Worm (Caenorhabditis elegans): ENCODE measurements around the gene C18H9.5.

C18H9.5 gene

ce11 chrII:6706552-6707091 lies 11.3 kb upstream of the C18H9.5 start:
- no peak for TF ChIP-seq flt-1 (GFP tag; IDR thresholded peaks at IDR 0.05)

ce11 chrII:6705593-6706228 lies 10.3 kb upstream of the C18H9.5 start, which contains the start of gene rpy-1:
Gene rpy-1 (minus strand): TSS chrII:6705643.
- TF ChIP-seq sea-1 (GFP tag; conservative IDR thresholded peaks at IDR 0.05): no peak
- no peak for TF ChIP-seq hnd-1 (tag; optimal IDR thresholded peaks at IDR 0.05)
- TF ChIP-seq F13C5.2 (tag; optimal IDR thresholded peaks at IDR 0.05): no peak
- no peak for TF ChIP-seq ceh-13 (GFP tag; optimal IDR thresholded peaks at IDR 0.05)
- TF ChIP-seq tra-4 (tag; optimal IDR thresholded peaks at IDR 0.05): no peak
- no peak for TF ChIP-seq hmbx-1 (tag; optimal IDR thresholded peaks at IDR 0.05)
- TF ChIP-seq tbx-37 (GFP tag; conservative IDR thresholded peaks at IDR 0.05): no peak
- TF ChIP-seq B0310.2 (tag; optimal IDR thresholded peaks at IDR 0.05): no peak
- TF ChIP-seq ets-7 (tag; optimal IDR thresholded peaks at IDR 0.05): no peak
- TF ChIP-seq aly-1 (tag; optimal IDR thresholded peaks at IDR 0.05): no peak
- TF ChIP-seq scrt-1 (GFP tag; IDR thresholded peaks at IDR 0.05): no peak
- no peak for TF ChIP-seq ama-1 (optimal IDR thresholded peaks at IDR 0.05)
- no peak for TF ChIP-seq flt-1 (GFP tag; IDR thresholded peaks at IDR 0.05)
- TF ChIP-seq ceh-36 (tag; optimal IDR thresholded peaks at IDR 0.05): no peak
- no peak for TF ChIP-seq tbx-11 (GFP tag; IDR thresholded peaks at IDR 0.05)

ce11 chrII:6701497-6701896 lies 6.1 kb upstream of the C18H9.5 start, which contains the start of gene C18H9.6:
Gene C18H9.6 (minus strand): TSS chrII:6701625.
- TF ChIP-seq hmg-4 (GFP tag; optimal IDR thresholded peaks at IDR 0.05): no peak
- no peak for TF ChIP-seq scrt-1 (GFP tag; IDR thresholded peaks at IDR 0.05)
- TF ChIP-seq aly-1 (tag; optimal IDR thresholded peaks at IDR 0.05): no peak
- no peak for TF ChIP-seq tra-4 (tag; optimal IDR thresholded peaks at IDR 0.05)
- TF ChIP-seq ets-7 (tag; optimal IDR thresholded peaks at IDR 0.05): no peak
- TF ChIP-seq sea-1 (GFP tag; conservative IDR thresholded peaks at IDR 0.05): no peak
- TF ChIP-seq tbx-11 (GFP tag; IDR thresholded peaks at IDR 0.05): no peak
- no peak for TF ChIP-seq tbx-37 (GFP tag; conservative IDR thresholded peaks at IDR 0.05)
- TF ChIP-seq ama-1 (optimal IDR thresholded peaks at IDR 0.05): no peak
- no peak for TF ChIP-seq pes-1 (GFP tag; IDR thresholded peaks at IDR 0.05)

- TF ChIP-seq ceh-36 (tag; optimal IDR thresholded peaks at IDR 0.05) (no peak), hmbx-1 (tag; optimal IDR thresholded peaks at IDR 0.05) (no peak), ama-1 (optimal IDR thresholded peaks at IDR 0.05) (no peak), flt-1 (GFP tag; IDR thresholded peaks at IDR 0.05) (no peak), tra-4 (tag; optimal IDR thresholded peaks at IDR 0.05) (no peak), pes-1 (GFP tag; IDR thresholded peaks at IDR 0.05) (no peak), sea-1 (GFP tag; conservative IDR thresholded peaks at IDR 0.05) (no peak), ets-7 (tag; optimal IDR thresholded peaks at IDR 0.05) (no peak), B0310.2 (tag; optimal IDR thresholded peaks at IDR 0.05) (no peak), scrt-1 (GFP tag; IDR thresholded peaks at IDR 0.05) (no peak), tbx-37 (GFP tag; conservative IDR thresholded peaks at IDR 0.05) (no peak), tbx-11 (GFP tag; IDR thresholded peaks at IDR 0.05) (no peak)
Observed at ce11 chrII:6698784-6699183, 3.4 kb upstream of the C18H9.5 start, which contains the start of gene C18H9.1. Gene C18H9.1 (plus strand): TSS chrII:6699084.

- TF ChIP-seq hmg-4 (GFP tag; optimal IDR thresholded peaks at IDR 0.05) (no peak), flt-1 (GFP tag; IDR thresholded peaks at IDR 0.05) (no peak)
Observed at ce11 chrII:6689088-6689487, 6.3 kb downstream of the C18H9.5 start.

- no peak for TF ChIP-seq tbx-37 (GFP tag; conservative IDR thresholded peaks at IDR 0.05)
- no peak for TF ChIP-seq ceh-13 (GFP tag; optimal IDR thresholded peaks at IDR 0.05)
- TF ChIP-seq hnd-1 (tag; optimal IDR thresholded peaks at IDR 0.05): no peak
- no peak for TF ChIP-seq ceh-36 (tag; optimal IDR thresholded peaks at IDR 0.05)
- no peak for TF ChIP-seq hmg-4 (GFP tag; optimal IDR thresholded peaks at IDR 0.05)
- TF ChIP-seq flt-1 (GFP tag; IDR thresholded peaks at IDR 0.05): no peak
- TF ChIP-seq aly-1 (tag; optimal IDR thresholded peaks at IDR 0.05): no peak
- no peak for TF ChIP-seq ama-1 (optimal IDR thresholded peaks at IDR 0.05)
- no peak for TF ChIP-seq hmbx-1 (tag; optimal IDR thresholded peaks at IDR 0.05)
- TF ChIP-seq sea-1 (GFP tag; conservative IDR thresholded peaks at IDR 0.05): no peak
- no peak for TF ChIP-seq tbx-11 (GFP tag; IDR thresholded peaks at IDR 0.05)
Observed at ce11 chrII:6685964-6686363, 9.4 kb downstream of the C18H9.5 start.

- TF ChIP-seq hmbx-1 (tag; optimal IDR thresholded peaks at IDR 0.05): no peak
- TF ChIP-seq tbx-11 (GFP tag; IDR thresholded peaks at IDR 0.05): no peak
- no peak for TF ChIP-seq B0310.2 (tag; optimal IDR thresholded peaks at IDR 0.05)
- TF ChIP-seq ceh-13 (GFP tag; optimal IDR thresholded peaks at IDR 0.05): no peak
- TF ChIP-seq F13C5.2 (tag; optimal IDR thresholded peaks at IDR 0.05): no peak
Observed at ce11 chrII:6683663-6684285, 11.6 kb downstream of the C18H9.5 start, which contains the start of gene gyf-1. Gene gyf-1 (plus strand): TSS chrII:6684235.

DNA sequence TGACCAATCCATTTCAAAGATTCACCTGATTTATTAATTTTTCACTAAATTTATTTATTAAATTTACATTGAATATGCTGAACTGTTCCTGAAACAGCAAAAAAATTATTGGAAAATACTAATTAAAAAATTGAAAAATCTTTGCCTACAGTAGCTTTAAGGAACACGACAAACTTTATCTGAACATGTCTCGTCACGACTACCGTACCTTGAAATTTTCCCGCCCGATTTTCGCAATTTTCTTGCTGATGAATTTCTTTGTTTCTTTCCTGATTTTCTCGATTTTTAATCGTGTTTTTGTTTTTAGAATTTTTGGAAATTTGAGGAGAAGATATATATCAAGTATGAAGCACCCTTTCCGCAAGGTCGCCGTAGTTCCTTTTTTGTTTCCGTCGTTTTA lies 12.4 kb downstream of the C18H9.5 start:
- TF ChIP-seq ama-1 (optimal IDR thresholded peaks at IDR 0.05): no peak
- no peak for TF ChIP-seq hmbx-1 (tag; optimal IDR thresholded peaks at IDR 0.05)
- no peak for TF ChIP-seq tbx-11 (GFP tag; IDR thresholded peaks at IDR 0.05)
- TF ChIP-seq ceh-13 (GFP tag; optimal IDR thresholded peaks at IDR 0.05): no peak
- TF ChIP-seq tra-4 (tag; optimal IDR thresholded peaks at IDR 0.05): no peak
- TF ChIP-seq hmg-4 (GFP tag; optimal IDR thresholded peaks at IDR 0.05): no peak
- TF ChIP-seq F13C5.2 (tag; optimal IDR thresholded peaks at IDR 0.05): no peak
- TF ChIP-seq sea-1 (GFP tag; conservative IDR thresholded peaks at IDR 0.05): no peak
- TF ChIP-seq hnd-1 (tag; optimal IDR thresholded peaks at IDR 0.05): no peak
- TF ChIP-seq ceh-36 (tag; optimal IDR thresholded peaks at IDR 0.05): no peak
- TF ChIP-seq B0310.2 (tag; optimal IDR thresholded peaks at IDR 0.05): no peak
- no peak for TF ChIP-seq aly-1 (tag; optimal IDR thresholded peaks at IDR 0.05)
- TF ChIP-seq ets-7 (tag; optimal IDR thresholded peaks at IDR 0.05): no peak
- TF ChIP-seq pes-1 (GFP tag; IDR thresholded peaks at IDR 0.05): no peak
- TF ChIP-seq tbx-37 (GFP tag; conservative IDR thresholded peaks at IDR 0.05): no peak
- no peak for TF ChIP-seq flt-1 (GFP tag; IDR thresholded peaks at IDR 0.05)
- TF ChIP-seq scrt-1 (GFP tag; IDR thresholded peaks at IDR 0.05): no peak
